Worm (Caenorhabditis elegans) whole organism, early embryonic: Measurements from ENCODE around the gene str-108.

ENCODE experiments used
- B0310.2 ChIP-seq: sonication (generic microtip); optimal IDR thresholded peaks from 2 replicates; lab custom pipeline; 2016; ENCODE audit warnings: mild to moderate bottlenecking, missing genetic modification characterization, missing compliant biosample characterization
- F13C5.2 ChIP-seq: sonication (generic microtip); optimal IDR thresholded peaks from 2 replicates; lab custom pipeline; 2017; ENCODE audit warnings: mild to moderate bottlenecking, missing genetic modification characterization, inconsistent platforms, missing compliant biosample characterization
- aly-1 ChIP-seq: sonication (generic microtip); optimal IDR thresholded peaks from 2 replicates; lab custom pipeline; 2016; ENCODE audit warnings: missing genetic modification characterization, missing compliant biosample characterization
- ama-1 ChIP-seq: fragments of 150-350 bp; optimal IDR thresholded peaks from 2 replicates; lab custom pipeline; 2014
- ceh-13 ChIP-seq: fragments of 200-800 bp; sonication (Bioruptor generic); optimal IDR thresholded peaks from 2 replicates; lab custom pipeline; 2018; ENCODE audit warnings: mild to moderate bottlenecking, missing genetic modification characterization, missing compliant biosample characterization
- ceh-36 ChIP-seq: sonication (generic microtip); optimal IDR thresholded peaks from 2 replicates; lab custom pipeline; 2016; ENCODE audit warnings: missing genetic modification characterization, inconsistent platforms, missing compliant biosample characterization
- ets-7 ChIP-seq: sonication (generic microtip); optimal IDR thresholded peaks from 2 replicates; lab custom pipeline; 2016; ENCODE audit warnings: missing genotype, missing genetic modification characterization, missing compliant biosample characterization
- flt-1 ChIP-seq: fragments of 200-800 bp; sonication (Bioruptor generic); IDR thresholded peaks from 2 replicates; pipeline ENCODE4 v1.3.6; 2022; ENCODE audit warnings: missing genetic modification characterization, missing compliant biosample characterization
- hmbx-1 ChIP-seq: sonication (generic microtip); optimal IDR thresholded peaks from 2 replicates; lab custom pipeline; 2016; ENCODE audit warnings: mild to moderate bottlenecking, missing genetic modification characterization, missing compliant biosample characterization
- hmg-4 ChIP-seq: fragments of 200-800 bp; sonication (Bioruptor generic); optimal IDR thresholded peaks from 2 replicates; lab custom pipeline; 2018; ENCODE audit warnings: mild to moderate bottlenecking, missing genetic modification characterization, missing compliant biosample characterization
- hnd-1 ChIP-seq: sonication (generic microtip); optimal IDR thresholded peaks from 2 replicates; lab custom pipeline; 2016; ENCODE audit warnings: missing genetic modification characterization, missing compliant biosample characterization
- pes-1 ChIP-seq: fragments of 200-800 bp; sonication (Bioruptor generic); IDR thresholded peaks from 2 replicates; pipeline ENCODE4 v1.3.6; 2022; ENCODE audit warnings: missing genetic modification reagents, missing genetic modification characterization, missing compliant biosample characterization
- scrt-1 ChIP-seq: fragments of 200-800 bp; sonication (Bioruptor generic); IDR thresholded peaks from 2 replicates; pipeline ENCODE4 v1.3.6; 2022; ENCODE audit warnings: missing genetic modification characterization, missing compliant biosample characterization
- sea-1 ChIP-seq: fragments of 200-800 bp; sonication (Bioruptor generic); conservative IDR thresholded peaks from 2 replicates; pipeline ENCODE4 v1.3.6; 2022; ENCODE audit warnings: missing genetic modification characterization, missing compliant biosample characterization
- tbx-11 ChIP-seq: fragments of 200-800 bp; sonication (Bioruptor generic); IDR thresholded peaks from 2 replicates; pipeline ENCODE4 v1.3.6; 2022; ENCODE audit warnings: missing genetic modification characterization, missing compliant biosample characterization
- tbx-37 ChIP-seq: fragments of 200-800 bp; sonication (Bioruptor generic); conservative IDR thresholded peaks from 2 replicates; pipeline ENCODE4 v1.3.6; 2022; ENCODE audit warnings: missing genetic modification reagents, missing genetic modification characterization, missing compliant biosample characterization
- tra-4 ChIP-seq: sonication (generic microtip); optimal IDR thresholded peaks from 2 replicates; lab custom pipeline; 2017; ENCODE audit warnings: missing genetic modification characterization, missing compliant biosample characterization

Gene str-108

ce11 chrV:16143066-16143581 is 22.9 kb upstream of the str-108 start, which contains the start of gene fbxa-88:
fbxa-88 (minus strand) TSS chrV:16143116.
- TF ChIP-seq F13C5.2 (tag; lab: Kevin White, UChicago) (no peak), scrt-1 (GFP tag; lab: Robert Waterston, UW) (no peak), hmbx-1 (tag; lab: Kevin White, UChicago) (no peak), ama-1 (lab: Kevin White, UChicago) (no peak), tra-4 (tag; lab: Kevin White, UChicago) (no peak), ets-7 (no peak)

- TF ChIP-seq B0310.2 (tag; lab: Kevin White, UChicago) (no peak), ama-1 (lab: Kevin White, UChicago) (no peak), F13C5.2 (tag; lab: Kevin White, UChicago) (no peak), tbx-11 (no peak), flt-1 (GFP tag; lab: Robert Waterston, UW) (no peak)
Observed at ce11 chrV:16145009-16145408, 21.0 kb upstream of the str-108 start.

- TF ChIP-seq hnd-1 (tag; lab: Kevin White, UChicago), result no peak
- TF ChIP-seq ama-1 (lab: Kevin White, UChicago), result no peak
- TF ChIP-seq pes-1 (GFP tag; lab: Robert Waterston, UW), result no peak
- no peak for TF ChIP-seq hmg-4 (GFP tag; lab: Kevin White, UChicago)
- no peak for TF ChIP-seq F13C5.2 (tag; lab: Kevin White, UChicago)
- no peak for TF ChIP-seq tbx-11
- no peak for TF ChIP-seq hmbx-1 (tag; lab: Kevin White, UChicago)
- no peak for TF ChIP-seq sea-1 (GFP tag; lab: Robert Waterston, UW)
- no peak for TF ChIP-seq tra-4 (tag; lab: Kevin White, UChicago)
- no peak for TF ChIP-seq B0310.2 (tag; lab: Kevin White, UChicago)
- TF ChIP-seq ets-7, result no peak
- TF ChIP-seq tbx-37, result no peak
- TF ChIP-seq flt-1 (GFP tag; lab: Robert Waterston, UW), result no peak
- no peak for TF ChIP-seq ceh-13
Observed at ce11 chrV:16148805-16149204, 17.2 kb upstream of the str-108 start, which contains the start of gene F10A3.4. F10A3.4 (plus strand) TSS chrV:16149105.

- TF ChIP-seq tbx-37 (no peak), flt-1 (GFP tag; lab: Robert Waterston, UW) (no peak), aly-1 (tag; lab: Kevin White, UChicago) (no peak), hmbx-1 (tag; lab: Kevin White, UChicago) (no peak), hmg-4 (GFP tag; lab: Kevin White, UChicago) (no peak), tra-4 (tag; lab: Kevin White, UChicago) (no peak), hnd-1 (tag; lab: Kevin White, UChicago) (no peak), B0310.2 (tag; lab: Kevin White, UChicago) (no peak), ceh-36 (tag; lab: Kevin White, UChicago) (no peak), sea-1 (GFP tag; lab: Robert Waterston, UW) (no peak), F13C5.2 (tag; lab: Kevin White, UChicago) (no peak), ets-7 (no peak), ceh-13 (no peak), scrt-1 (GFP tag; lab: Robert Waterston, UW) (no peak), pes-1 (GFP tag; lab: Robert Waterston, UW) (no peak), tbx-11 (no peak), ama-1 (lab: Kevin White, UChicago) (no peak)
Observed at ce11 chrV:16153375-16153774, 12.7 kb upstream of the str-108 start, which contains the start of gene str-254. str-254 (minus strand) TSS chrV:16153475.

- TF ChIP-seq ceh-13 (no peak), scrt-1 (GFP tag; lab: Robert Waterston, UW) (no peak), hnd-1 (tag; lab: Kevin White, UChicago) (no peak), aly-1 (tag; lab: Kevin White, UChicago) (no peak), tra-4 (tag; lab: Kevin White, UChicago) (no peak), flt-1 (GFP tag; lab: Robert Waterston, UW) (no peak), tbx-11 (no peak), B0310.2 (tag; lab: Kevin White, UChicago) (no peak), ama-1 (lab: Kevin White, UChicago) (no peak), hmg-4 (GFP tag; lab: Kevin White, UChicago) (no peak), pes-1 (GFP tag; lab: Robert Waterston, UW) (no peak), tbx-37 (no peak), ceh-36 (tag; lab: Kevin White, UChicago) (no peak), ets-7 (no peak), F13C5.2 (tag; lab: Kevin White, UChicago) (no peak), sea-1 (GFP tag; lab: Robert Waterston, UW) (no peak), hmbx-1 (tag; lab: Kevin White, UChicago) (no peak)
Observed at ce11 chrV:16155111-16155510, 10.9 kb upstream of the str-108 start, which contains the start of gene str-97. str-97 (minus strand) TSS chrV:16155211.

- TF ChIP-seq flt-1 (GFP tag; lab: Robert Waterston, UW) (no peak), ceh-13 (no peak), ets-7 (no peak), pes-1 (GFP tag; lab: Robert Waterston, UW) (no peak), hmg-4 (GFP tag; lab: Kevin White, UChicago) (no peak), scrt-1 (GFP tag; lab: Robert Waterston, UW) (no peak), ama-1 (lab: Kevin White, UChicago) (no peak), tbx-11 (no peak), tra-4 (tag; lab: Kevin White, UChicago) (no peak), B0310.2 (tag; lab: Kevin White, UChicago) (no peak), hnd-1 (tag; lab: Kevin White, UChicago) (no peak), aly-1 (tag; lab: Kevin White, UChicago) (no peak), F13C5.2 (tag; lab: Kevin White, UChicago) (no peak), hmbx-1 (tag; lab: Kevin White, UChicago) (no peak), tbx-37 (no peak), ceh-36 (tag; lab: Kevin White, UChicago) (no peak), sea-1 (GFP tag; lab: Robert Waterston, UW) (no peak)
Observed at ce11 chrV:16158391-16158790, 7.6 kb upstream of the str-108 start, which contains the start of gene str-99. str-99 (minus strand) TSS chrV:16158491.

- TF ChIP-seq ceh-36 (tag; lab: Kevin White, UChicago) (no peak), tbx-11 (no peak), flt-1 (GFP tag; lab: Robert Waterston, UW) (no peak), pes-1 (GFP tag; lab: Robert Waterston, UW) (no peak), F13C5.2 (tag; lab: Kevin White, UChicago) (no peak), ama-1 (lab: Kevin White, UChicago) (no peak), tbx-37 (no peak), hmbx-1 (tag; lab: Kevin White, UChicago) (no peak)
Observed at ce11 chrV:16159594-16159993, 6.4 kb upstream of the str-108 start, which contains the start of gene F10A3.17. F10A3.17 (minus strand) TSS chrV:16159694.
